Fruit fly (Drosophila melanogaster): Measurements from ENCODE around the gene Ubc2.

The Ubc2 gene

dm6 chr2L:10769708-10770107, 1.9 kb upstream of the Ubc2 start, which contains the start of gene CG6724 (continued):
- TF ChIP-seq nerfin-2 (GFP tag; IDR thresholded peaks at IDR 0.05; ENCODE audit: partially characterized antibody): peak; percentile 73; the same call in 1 of the 2 replicates
- TF ChIP-seq Fer3 (tag; optimal IDR thresholded peaks at IDR 0.05): no peak
- no peak for TF ChIP-seq Sry-β (GFP tag; optimal IDR thresholded peaks at IDR 0.05)
- no peak for TF ChIP-seq en (GFP tag; optimal IDR thresholded peaks at IDR 0.05)
- TF ChIP-seq YL-1 (GFP tag; optimal IDR thresholded peaks at IDR 0.05): peak; percentile 54
- TF ChIP-seq ro (GFP tag; IDR thresholded peaks at IDR 0.05): no peak
- no peak for TF ChIP-seq CG32772 (GFP tag; IDR thresholded peaks at IDR 0.05)
- TF ChIP-seq Lpt (GFP tag; optimal IDR thresholded peaks at IDR 0.05): no peak
- TF ChIP-seq dmrt99B (tag; optimal IDR thresholded peaks at IDR 0.05): no peak
- no peak for TF ChIP-seq CG12942 (GFP tag; optimal IDR thresholded peaks at IDR 0.05)
- TF ChIP-seq grau (tag; optimal IDR thresholded peaks at IDR 0.05): no peak
- TF ChIP-seq CG4617 (GFP tag; optimal IDR thresholded peaks at IDR 0.05; ENCODE audit: borderline replicate concordance): peak; percentile 69
- TF ChIP-seq cg (GFP tag; optimal IDR thresholded peaks at IDR 0.05): no peak
- no peak for TF ChIP-seq corto (GFP tag; optimal IDR thresholded peaks at IDR 0.05)
- TF ChIP-seq Hsf (GFP tag; optimal IDR thresholded peaks at IDR 0.05): no peak
- no peak for TF ChIP-seq Bdp1 (GFP tag; optimal IDR thresholded peaks at IDR 0.05)
- TF ChIP-seq tin (GFP tag; optimal IDR thresholded peaks at IDR 0.05): no peak
- no peak for TF ChIP-seq insv (GFP tag; optimal IDR thresholded peaks at IDR 0.05)
- no peak for TF ChIP-seq Pdp1 (GFP tag; optimal IDR thresholded peaks at IDR 0.05)
- no peak for TF ChIP-seq CG10543 (GFP tag; optimal IDR thresholded peaks at IDR 0.05)
- no peak for TF ChIP-seq hkb (optimal IDR thresholded peaks at IDR 0.05)
- no peak for TF ChIP-seq hkb (GFP tag; IDR thresholded peaks at IDR 0.05)
- no peak for TF ChIP-seq ab (GFP tag; optimal IDR thresholded peaks at IDR 0.05)
- TF ChIP-seq Optix (GFP tag; IDR thresholded peaks at IDR 0.05): no peak
- no peak for TF ChIP-seq CG3281 (GFP tag; optimal IDR thresholded peaks at IDR 0.05)
- TF ChIP-seq Sox102F (GFP tag; optimal IDR thresholded peaks at IDR 0.05): no peak
- no peak for TF ChIP-seq da (GFP tag; optimal IDR thresholded peaks at IDR 0.05)
- no peak for TF ChIP-seq gce (GFP tag; IDR thresholded peaks at IDR 0.05)
- TF ChIP-seq bowl (GFP tag; IDR thresholded peaks at IDR 0.05): no peak
- TF ChIP-seq CG7745 (tag; optimal IDR thresholded peaks at IDR 0.05): no peak
- TF ChIP-seq CG42726 (GFP tag; IDR thresholded peaks at IDR 0.05; ENCODE audit: partially characterized antibody): peak; percentile 73; the same call in 1 of the 2 replicates
- TF ChIP-seq CG17186 (GFP tag; optimal IDR thresholded peaks at IDR 0.05): peak; percentile 65
- no peak for TF ChIP-seq odd (GFP tag; optimal IDR thresholded peaks at IDR 0.05)
- TF ChIP-seq CG17385 (GFP tag; optimal IDR thresholded peaks at IDR 0.05): no peak
- no peak for TF ChIP-seq CG1603 (tag; optimal IDR thresholded peaks at IDR 0.05)
- TF ChIP-seq CG12769 (tag; optimal IDR thresholded peaks at IDR 0.05): no peak
- 0 out of 3 replicates have a peak, but pooled peaks have one; percentile 46 for TF ChIP-seq zen2 (GFP tag; IDR thresholded peaks at IDR 0.05; ENCODE audit: partially characterized antibody)
- TF ChIP-seq sd (tag; optimal IDR thresholded peaks at IDR 0.05): no peak
- peak; percentile 88 for TF ChIP-seq bbx (GFP tag; IDR thresholded peaks at IDR 0.05; ENCODE audit: partially characterized antibody)
- no peak for TF ChIP-seq Fer1 (GFP tag; optimal IDR thresholded peaks at IDR 0.05)
- peak; percentile 50 for TF ChIP-seq inv (GFP tag; IDR thresholded peaks at IDR 0.05; ENCODE audit: partially characterized antibody)
- TF ChIP-seq bsh (GFP tag; optimal IDR thresholded peaks at IDR 0.05): no peak
- TF ChIP-seq Xrp1 (GFP tag; IDR thresholded peaks at IDR 0.05): no peak
- no peak for TF ChIP-seq Dip3 (GFP tag; optimal IDR thresholded peaks at IDR 0.05)
- peak; percentile 92 for TF ChIP-seq CG2116 (GFP tag; optimal IDR thresholded peaks at IDR 0.05)
- no peak for TF ChIP-seq maf-S (GFP tag; optimal IDR thresholded peaks at IDR 0.05)
- TF ChIP-seq CG12236 (GFP tag; optimal IDR thresholded peaks at IDR 0.05): no peak
- TF ChIP-seq Spps (tag; optimal IDR thresholded peaks at IDR 0.05): no peak
- peak; percentile 25 for TF ChIP-seq CG17829 (tag; optimal IDR thresholded peaks at IDR 0.05)
- no peak for TF ChIP-seq CG8290 (GFP tag; optimal IDR thresholded peaks at IDR 0.05)
- no peak for TF ChIP-seq CG8290 (tag; optimal IDR thresholded peaks at IDR 0.05)

Measured in whole organism, embryonic.